Worm (Caenorhabditis elegans) whole organism, L2 larva: ENCODE data around the gene nhr-110.

Experiments
- C34F6.9 ChIP-seq: fragments of 150-350 bp; optimal IDR thresholded peaks from 2 replicates; lab custom pipeline; 2014; ENCODE audit warnings: missing biosample characterization, missing genetic modification characterization
- R02D3.7 ChIP-seq: fragments of 150-350 bp; optimal IDR thresholded peaks from 2 replicates; lab custom pipeline; 2014; ENCODE audit warnings: missing biosample characterization, missing genetic modification characterization
- ZK546.5 ChIP-seq: sonication (generic microtip); optimal IDR thresholded peaks from 2 replicates; lab custom pipeline; 2017; ENCODE audit warnings: missing biosample characterization, missing genetic modification characterization
- alr-1 ChIP-seq: fragments of 150-350 bp; optimal IDR thresholded peaks from 2 replicates; lab custom pipeline; 2014; ENCODE audit warnings: missing biosample characterization, missing genetic modification characterization
- aly-2 ChIP-seq: fragments of 150-350 bp; optimal IDR thresholded peaks from 2 replicates; lab custom pipeline; 2014; ENCODE audit warnings: missing biosample characterization, missing genetic modification characterization
- blmp-1 ChIP-seq: sonication (generic microtip); optimal IDR thresholded peaks from 2 replicates; lab custom pipeline; 2017; ENCODE audit warnings: missing genetic modification characterization, mild to moderate bottlenecking, missing compliant biosample characterization, antibody characterized with exemption, moderate library complexity; ENCODE audit not compliant: insufficient read depth
- ceh-16 ChIP-seq: fragments of 150-350 bp; optimal IDR thresholded peaks from 2 replicates; lab custom pipeline; 2014; ENCODE audit warnings: missing biosample characterization, missing genetic modification characterization
- crh-2 ChIP-seq: sonication (generic microtip); optimal IDR thresholded peaks from 2 replicates; lab custom pipeline; 2017; ENCODE audit warnings: missing biosample characterization, missing genetic modification characterization
- dmd-4 ChIP-seq: sonication (generic microtip); optimal IDR thresholded peaks from 2 replicates; lab custom pipeline; 2017; ENCODE audit warnings: missing biosample characterization, missing genetic modification characterization
- egl-27 ChIP-seq: sonication (generic microtip); optimal IDR thresholded peaks from 3 replicates; lab custom pipeline; 2017; ENCODE audit warnings: missing biosample characterization, missing genetic modification reagents, missing genetic modification characterization
- elt-1 ChIP-seq: fragments of 150-350 bp; optimal IDR thresholded peaks from 2 replicates; lab custom pipeline; 2014; ENCODE audit warnings: missing biosample characterization, missing genetic modification characterization
- fos-1 ChIP-seq: fragments of 150-350 bp; optimal IDR thresholded peaks from 2 replicates; lab custom pipeline; 2014; ENCODE audit warnings: missing biosample characterization, missing genetic modification characterization
- gmeb-1 ChIP-seq: fragments of 150-350 bp; optimal IDR thresholded peaks from 2 replicates; lab custom pipeline; 2014; ENCODE audit warnings: missing biosample characterization, missing genetic modification characterization
- lin-13 ChIP-seq: fragments of 150-350 bp; optimal IDR thresholded peaks from 2 replicates; lab custom pipeline; 2014; ENCODE audit warnings: missing biosample characterization, missing genetic modification reagents, missing genetic modification characterization
- lin-39 ChIP-seq: fragments of 150-350 bp; optimal IDR thresholded peaks from 2 replicates; lab custom pipeline; 2014; ENCODE audit warnings: missing biosample characterization, missing genetic modification reagents, missing genetic modification characterization
- lsy-2 ChIP-seq, 2 experiments: fragments of 150-350 bp in 1 of 2; sonication (generic microtip) in 1 of 2; optimal IDR thresholded peaks; 2 replicates each; lab custom pipeline; 2014 to 2017; ENCODE audit warnings: missing biosample characterization in 2 of 2, missing genetic modification characterization in 2 of 2
- mab-5 ChIP-seq: fragments of 150-350 bp; optimal IDR thresholded peaks from 2 replicates; lab custom pipeline; 2014; ENCODE audit warnings: missing biosample characterization, missing genetic modification characterization
- mbf-1 ChIP-seq: sonication (generic microtip); optimal IDR thresholded peaks from 2 replicates; lab custom pipeline; 2017; ENCODE audit warnings: missing biosample characterization, missing genetic modification characterization
- mdl-1 ChIP-seq, 2 experiments: fragments of 150-350 bp in 1 of 2; sonication (generic microtip) in 1 of 2; optimal IDR thresholded peaks; 2 replicates each; lab custom pipeline; 2017; ENCODE audit warnings: missing biosample characterization in 2 of 2, missing genetic modification characterization in 2 of 2
- nhr-10 ChIP-seq: sonication (generic microtip); optimal IDR thresholded peaks from 2 replicates; lab custom pipeline; 2017; ENCODE audit warnings: missing biosample characterization, missing genetic modification characterization
- nhr-11 ChIP-seq: fragments of 150-350 bp; optimal IDR thresholded peaks from 2 replicates; lab custom pipeline; 2014; ENCODE audit warnings: missing biosample characterization, missing genetic modification characterization
- nhr-12 ChIP-seq: fragments of 150-350 bp; optimal IDR thresholded peaks from 2 replicates; lab custom pipeline; 2014; ENCODE audit warnings: missing biosample characterization, missing genetic modification characterization
- nhr-21 ChIP-seq: fragments of 150-350 bp; optimal IDR thresholded peaks from 2 replicates; lab custom pipeline; 2014; ENCODE audit warnings: missing biosample characterization, missing genetic modification characterization
- nhr-25 ChIP-seq: fragments of 150-350 bp; sonication (generic microtip); optimal IDR thresholded peaks from 3 replicates; lab custom pipeline; 2014; ENCODE audit warnings: missing biosample characterization, missing genetic modification characterization
- nhr-6 ChIP-seq: fragments of 150-350 bp; optimal IDR thresholded peaks from 2 replicates; lab custom pipeline; 2014; ENCODE audit warnings: missing biosample characterization, missing genetic modification characterization
- peb-1 ChIP-seq: fragments of 150-350 bp; optimal IDR thresholded peaks from 2 replicates; lab custom pipeline; 2014; ENCODE audit warnings: missing biosample characterization, missing genetic modification characterization
- sem-4 ChIP-seq: fragments of 150-350 bp; optimal IDR thresholded peaks from 2 replicates; lab custom pipeline; 2014; ENCODE audit warnings: missing biosample characterization, missing genetic modification reagents, missing genetic modification characterization
- sma-3 ChIP-seq: sonication (generic microtip); optimal IDR thresholded peaks from 2 replicates; lab custom pipeline; 2016; ENCODE audit warnings: missing genetic modification reagents, missing genetic modification characterization, missing compliant biosample characterization
- sma-9 ChIP-seq, 2 experiments: fragments of 150-350 bp in 1 of 2; sonication (generic microtip) in 1 of 2; optimal IDR thresholded peaks; 2 replicates each; lab custom pipeline; 2014 to 2016; ENCODE audit warnings: missing genetic modification characterization in 2 of 2, mild to moderate bottlenecking in 1 of 2, missing biosample characterization in 1 of 2, missing compliant biosample characterization in 1 of 2, missing genetic modification reagents in 1 of 2, moderate library complexity in 1 of 2
- unc-55 ChIP-seq: fragments of 150-350 bp; sonication (generic microtip); optimal IDR thresholded peaks from 3 replicates; lab custom pipeline; 2014; ENCODE audit warnings: missing biosample characterization, missing genetic modification reagents, missing genetic modification characterization
- unc-62 ChIP-seq: fragments of 150-350 bp; optimal IDR thresholded peaks from 2 replicates; lab custom pipeline; 2014; ENCODE audit warnings: missing biosample characterization, missing genetic modification reagents, missing genetic modification characterization
- zag-1 ChIP-seq: fragments of 150-350 bp; optimal IDR thresholded peaks from 2 replicates; lab custom pipeline; 2014; ENCODE audit warnings: missing biosample characterization, missing genetic modification characterization
- ztf-1 ChIP-seq: fragments of 200-800 bp; sonication (Bioruptor generic); conservative IDR thresholded peaks from 2 replicates; pipeline ENCODE4 v1.3.6; 2022; ENCODE audit warnings: missing genetic modification characterization, missing compliant biosample characterization
- ztf-11 ChIP-seq: sonication (generic microtip); optimal IDR thresholded peaks from 2 replicates; lab custom pipeline; 2017; ENCODE audit warnings: missing biosample characterization, missing genetic modification characterization

The nhr-110 gene

ce11 chrV:1600561-1601088, 23.6 kb downstream of the nhr-110 start, which contains the start of gene F16B4.2:
TSS of gene F16B4.2 (plus strand) at chrV:1601038.
- TF ChIP-seq ceh-16 (tag; lab: Kevin White, UChicago): no peak
- no peak for TF ChIP-seq nhr-25
- no peak for TF ChIP-seq fos-1 (tag; lab: Kevin White, UChicago)
- no peak for TF ChIP-seq ztf-11 (tag; lab: Kevin White, UChicago)
- no peak for TF ChIP-seq nhr-12 (tag; lab: Kevin White, UChicago)
- TF ChIP-seq mbf-1 (tag; lab: Kevin White, UChicago): no peak
- TF ChIP-seq egl-27 (tag; lab: Kevin White, UChicago): no peak
- TF ChIP-seq aly-2: no peak
- no peak for TF ChIP-seq nhr-6
- TF ChIP-seq lin-39 (tag; lab: Kevin White, UChicago): no peak
- no peak for TF ChIP-seq mab-5 (tag; lab: Kevin White, UChicago)
- no peak for TF ChIP-seq R02D3.7 (tag; lab: Kevin White, UChicago)
- TF ChIP-seq mdl-1 (tag; optimal IDR thresholded peaks at IDR 0.05; lab: Kevin White, UChicago): no peak
- no peak for TF ChIP-seq sem-4

ce11 chrV:1594554-1595092, 29.6 kb downstream of the nhr-110 start:
- TF ChIP-seq dmd-4 (no peak), sma-3 (GFP tag; lab: Kevin White, UChicago) (peak; percentile 48), R02D3.7 (tag; lab: Kevin White, UChicago) (no peak), lin-13 (GFP tag; lab: Kevin White, UChicago) (no peak), fos-1 (tag; lab: Kevin White, UChicago) (no peak)

ce11 chrV:1593799-1594420, 30.3 kb downstream of the nhr-110 start, which contains the start of gene F16B4.4:
TSS of gene F16B4.4 (plus strand) at chrV:1594019.
- TF ChIP-seq fos-1 (tag; lab: Kevin White, UChicago) (peak; percentile 24), zag-1 (tag; lab: Kevin White, UChicago) (no peak), nhr-25 (peak; percentile 19), lsy-2 (tag; optimal IDR thresholded peaks at IDR 0.05; lab: Kevin White, UChicago) (no peak), nhr-21 (tag; lab: Kevin White, UChicago) (peak; percentile 41), sma-3 (GFP tag; lab: Kevin White, UChicago) (peak; percentile 67), ztf-1 (GFP tag; lab: Robert Waterston, UW) (no peak), mbf-1 (tag; lab: Kevin White, UChicago) (no peak), gmeb-1 (tag; lab: Kevin White, UChicago) (peak; percentile 9), unc-55 (GFP tag; lab: Kevin White, UChicago) (no peak), aly-2 (no peak), crh-2 (tag; lab: Kevin White, UChicago) (peak; percentile 9), sma-9 (GFP tag; optimal IDR thresholded peaks at IDR 0.05; lab: Kevin White, UChicago) (peak; percentile 3), sma-9 (tag; optimal IDR thresholded peaks at IDR 0.05; lab: Kevin White, UChicago) (no peak), lin-39 (tag; lab: Kevin White, UChicago) (no peak)

- TF ChIP-seq nhr-11 (tag; lab: Kevin White, UChicago) (no peak), fos-1 (tag; lab: Kevin White, UChicago) (no peak), lsy-2 (tag; optimal IDR thresholded peaks at IDR 0.05; lab: Kevin White, UChicago) (no peak), alr-1 (tag; lab: Kevin White, UChicago) (no peak), peb-1 (no peak), dmd-4 (no peak), mab-5 (tag; lab: Kevin White, UChicago) (no peak), crh-2 (tag; lab: Kevin White, UChicago) (no peak), ceh-16 (tag; lab: Kevin White, UChicago) (no peak), nhr-10 (tag; lab: Kevin White, UChicago) (no peak), blmp-1 (tag; lab: Kevin White, UChicago) (no peak), R02D3.7 (tag; lab: Kevin White, UChicago) (no peak), elt-1 (tag; lab: Kevin White, UChicago) (no peak), mbf-1 (tag; lab: Kevin White, UChicago) (no peak), nhr-12 (tag; lab: Kevin White, UChicago) (no peak), unc-62 (GFP tag; lab: Kevin White, UChicago) (no peak), C34F6.9 (tag; lab: Kevin White, UChicago) (no peak), ZK546.5 (tag; lab: Kevin White, UChicago) (no peak)
Measured at ce11 chrV:1588128-1588527, 36.1 kb downstream of the nhr-110 start, which contains the start of gene F16B4.5. TSS of gene F16B4.5 (plus strand) at chrV:1588428.
